Fruit fly (Drosophila melanogaster): ENCODE results near the gene CG4229.

Gene CG4229

DNA sequence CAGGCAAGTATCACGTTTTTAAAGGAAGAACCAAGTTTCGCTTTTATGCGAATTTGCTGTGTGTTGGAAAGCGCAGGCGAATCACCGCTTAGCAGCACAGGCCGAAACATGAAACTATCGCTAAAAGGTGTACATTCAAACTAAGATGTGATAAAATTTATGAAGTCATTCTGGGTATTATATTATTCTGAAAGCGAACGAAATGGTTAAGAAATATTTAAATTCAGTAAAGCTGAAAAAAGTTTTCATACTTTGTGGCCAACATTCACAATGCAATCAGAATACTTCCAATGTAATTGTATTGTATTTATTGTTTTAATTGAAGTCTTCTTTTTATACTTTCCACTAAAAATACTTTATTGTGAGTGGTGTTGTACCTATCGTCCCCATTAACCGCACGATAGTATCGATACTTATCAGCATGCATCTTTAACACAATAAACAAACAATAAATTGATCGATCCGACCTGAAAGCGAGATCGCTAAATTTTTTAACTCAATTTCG lies 24.6 kb downstream of the CG4229 start, which contains the start of gene Smn (continued):
- TF ChIP-seq gcm (GFP tag; optimal IDR thresholded peaks at IDR 0.05) (no peak), E2f1 (GFP tag; IDR thresholded peaks at IDR 0.05) (no peak), H2.0 (GFP tag; IDR thresholded peaks at IDR 0.05) (no peak), her (GFP tag; optimal IDR thresholded peaks at IDR 0.05) (no peak), fru (optimal IDR thresholded peaks at IDR 0.05) (no peak), chm (GFP tag; IDR thresholded peaks at IDR 0.05) (no peak), Neu2 (GFP tag; optimal IDR thresholded peaks at IDR 0.05; ENCODE audit: borderline replicate concordance) (peak; percentile 39), wek (GFP tag; optimal IDR thresholded peaks at IDR 0.05) (no peak), H15 (GFP tag; IDR thresholded peaks at IDR 0.05) (no peak), dimm (GFP tag; IDR thresholded peaks at IDR 0.05) (no peak), Side (GFP tag; optimal IDR thresholded peaks at IDR 0.05) (peak; percentile 67), CG11696 (GFP tag; IDR thresholded peaks at IDR 0.05) (no peak), CG1832 (GFP tag; optimal IDR thresholded peaks at IDR 0.05) (no peak), CG14014 (GFP tag; IDR thresholded peaks at IDR 0.05) (no peak), NC2α (GFP tag; optimal IDR thresholded peaks at IDR 0.05) (no peak), Six4 (GFP tag; optimal IDR thresholded peaks at IDR 0.05) (no peak), sug (tag; optimal IDR thresholded peaks at IDR 0.05) (peak; percentile 58), CG18476 (GFP tag; optimal IDR thresholded peaks at IDR 0.05) (peak; percentile 18), CG10321 (GFP tag; IDR thresholded peaks at IDR 0.05) (no peak), dmrt99B (tag; optimal IDR thresholded peaks at IDR 0.05) (peak; percentile 49), CG12219 (GFP tag; optimal IDR thresholded peaks at IDR 0.05) (no peak), Hr3 (GFP tag; optimal IDR thresholded peaks at IDR 0.05) (peak; percentile 52), Dbx (GFP tag; IDR thresholded peaks at IDR 0.05) (0 out of 3 replicates have a peak, but pooled peaks have one; percentile 56), row (GFP tag; IDR thresholded peaks at IDR 0.05) (peak; percentile 83), ase (GFP tag; IDR thresholded peaks at IDR 0.05) (no peak), HHEX (GFP tag; optimal IDR thresholded peaks at IDR 0.05) (no peak), CG6272 (GFP tag; IDR thresholded peaks at IDR 0.05) (no peak), oc (tag; optimal IDR thresholded peaks at IDR 0.05) (no peak), Lpt (GFP tag; optimal IDR thresholded peaks at IDR 0.05) (no peak), CG2712 (tag; optimal IDR thresholded peaks at IDR 0.05) (peak; percentile 50), unc-4 (GFP tag; IDR thresholded peaks at IDR 0.05; ENCODE audit: partially characterized antibody) (peak; percentile 77), CG9817 (tag; optimal IDR thresholded peaks at IDR 0.05) (peak; percentile 56), CG10147 (GFP tag; optimal IDR thresholded peaks at IDR 0.05) (peak; percentile 52), CG14860 (GFP tag; IDR thresholded peaks at IDR 0.05; ENCODE audit: partially characterized antibody) (peak; percentile 84), Stat92E (GFP tag; optimal IDR thresholded peaks at IDR 0.05) (no peak), CG14965 (GFP tag; optimal IDR thresholded peaks at IDR 0.05; ENCODE audit: borderline replicate concordance) (no peak), CG7928 (GFP tag; optimal IDR thresholded peaks at IDR 0.05) (peak; percentile 26), inv (GFP tag; IDR thresholded peaks at IDR 0.05; ENCODE audit: partially characterized antibody) (peak; percentile 80), dysf (GFP tag; IDR thresholded peaks at IDR 0.05) (no peak), CG4854 (GFP tag; optimal IDR thresholded peaks at IDR 0.05) (no peak), jumu (GFP tag; optimal IDR thresholded peaks at IDR 0.05) (peak; percentile 53), trem (tag; optimal IDR thresholded peaks at IDR 0.05) (peak; percentile 52), Bdp1 (GFP tag; optimal IDR thresholded peaks at IDR 0.05) (peak; percentile 22), maf-S (GFP tag; optimal IDR thresholded peaks at IDR 0.05) (no peak), CG16813 (GFP tag; IDR thresholded peaks at IDR 0.05; ENCODE audit: partially characterized antibody) (peak; percentile 90), ken (GFP tag; IDR thresholded peaks at IDR 0.05) (no peak), ind (GFP tag; optimal IDR thresholded peaks at IDR 0.05) (peak; percentile 42), CG5245 (GFP tag; optimal IDR thresholded peaks at IDR 0.05) (peak; percentile 2), ATbp (GFP tag; optimal IDR thresholded peaks at IDR 0.05) (no peak), B-H2 (GFP tag; optimal IDR thresholded peaks at IDR 0.05) (peak; percentile 55), CG12299 (tag; optimal IDR thresholded peaks at IDR 0.05) (no peak)
